Fruit fly (Drosophila melanogaster) whole organism, embryonic: Measurements from ENCODE around the gene P58IPK.

Experiments used
- Antp ChIP-seq: fragments of 200-800 bp; sonication (Bioruptor generic); optimal IDR thresholded peaks from 3 replicates; lab custom pipeline; 2016; ENCODE audit warnings: missing biosample characterization, missing genetic modification characterization
- Asciz ChIP-seq: fragments of 200-800 bp; sonication (Bioruptor generic); optimal IDR thresholded peaks from 2 replicates; lab custom pipeline; 2017; ENCODE audit warnings: missing biosample characterization, mild to moderate bottlenecking, missing genetic modification characterization, missing genetic modification reagents
- BtbVII ChIP-seq: fragments of 200-800 bp; sonication (Bioruptor generic); optimal IDR thresholded peaks from 3 replicates; lab custom pipeline; 2017; ENCODE audit warnings: missing biosample characterization, mild to moderate bottlenecking, missing genetic modification characterization
- C15 ChIP-seq: fragments of 200-800 bp; sonication (Bioruptor generic); IDR thresholded peaks from 3 replicates; pipeline ENCODE4 v1.3.6; 2022; ENCODE audit warnings: missing biosample characterization, missing genetic modification characterization
- CG11456 ChIP-seq: fragments of 200-800 bp; sonication (Bioruptor generic); IDR thresholded peaks from 3 replicates; pipeline ENCODE4 v1.3.6; 2022; ENCODE audit warnings: missing biosample characterization, missing genetic modification characterization
- CG13775 ChIP-seq: fragments of 200-800 bp; sonication (Bioruptor generic); optimal IDR thresholded peaks from 3 replicates; lab custom pipeline; 2017; ENCODE audit warnings: missing biosample characterization, mild to moderate bottlenecking, missing genetic modification characterization
- CG15514 ChIP-seq: fragments of 200-800 bp; sonication (Bioruptor generic); optimal IDR thresholded peaks from 3 replicates; lab custom pipeline; 2017; ENCODE audit warnings: missing biosample characterization, missing genetic modification characterization, mild to moderate bottlenecking, moderate library complexity, missing genetic modification reagents
- CG16863 ChIP-seq: fragments of 200-800 bp; sonication (Bioruptor generic); optimal IDR thresholded peaks from 3 replicates; lab custom pipeline; 2016; ENCODE audit warnings: missing biosample characterization, missing genetic modification characterization
- CG1832 ChIP-seq: fragments of 200-800 bp; sonication (Bioruptor generic); optimal IDR thresholded peaks from 2 replicates; lab custom pipeline; 2017; ENCODE audit warnings: missing biosample characterization, mild to moderate bottlenecking, missing genetic modification characterization, inconsistent platforms
- CG2120 ChIP-seq: fragments of 200-800 bp; sonication (Bioruptor generic); optimal IDR thresholded peaks from 3 replicates; lab custom pipeline; 2016; ENCODE audit warnings: missing biosample characterization, missing genetic modification characterization
- CG30020 ChIP-seq: fragments of 200-800 bp; optimal IDR thresholded peaks from 2 replicates; lab custom pipeline; 2019; ENCODE audit warnings: missing biosample characterization, mild to moderate bottlenecking, missing genetic modification characterization, moderate library complexity
- CG34224 ChIP-seq: fragments of 200-800 bp; sonication (Bioruptor generic); IDR thresholded peaks from 3 replicates; pipeline ENCODE4 v1.3.6; 2022; ENCODE audit warnings: missing biosample characterization, missing genetic modification characterization; ENCODE audit not compliant: partially characterized antibody
- CG4404 ChIP-seq: fragments of 200-800 bp; sonication (Bioruptor generic); IDR thresholded peaks from 2 replicates; pipeline ENCODE4 v1.3.6; 2022; ENCODE audit warnings: missing biosample characterization, missing genetic modification characterization
- CG4730 ChIP-seq: fragments of 200-800 bp; sonication (Bioruptor generic); IDR thresholded peaks from 2 replicates; pipeline ENCODE4 v1.3.6; 2022; ENCODE audit warnings: missing biosample characterization, missing genetic modification characterization
- CG6765 ChIP-seq: fragments of 200-800 bp; sonication (Bioruptor generic); optimal IDR thresholded peaks from 3 replicates; lab custom pipeline; 2017; ENCODE audit warnings: missing biosample characterization, mild to moderate bottlenecking, missing genetic modification characterization
- CG7271 ChIP-seq: fragments of 200-800 bp; sonication (Bioruptor generic); optimal IDR thresholded peaks from 2 replicates; lab custom pipeline; 2018; ENCODE audit warnings: missing biosample characterization, mild to moderate bottlenecking, missing genetic modification characterization, moderate library complexity
- CG7556 ChIP-seq: fragments of 200-800 bp; sonication (Bioruptor generic); optimal IDR thresholded peaks from 2 replicates; lab custom pipeline; 2017; ENCODE audit warnings: missing biosample characterization, mild to moderate bottlenecking, missing genetic modification characterization
- CG7839 ChIP-seq: fragments of 200-800 bp; sonication (Bioruptor generic); optimal IDR thresholded peaks from 3 replicates; lab custom pipeline; 2018; ENCODE audit warnings: missing biosample characterization, mild to moderate bottlenecking, missing genetic modification characterization, moderate library complexity
- CG8478 ChIP-seq: fragments of >200 bp; optimal IDR thresholded peaks from 2 replicates; lab custom pipeline; 2018
- CG9437 ChIP-seq: fragments of 200-800 bp; sonication (Bioruptor generic); optimal IDR thresholded peaks from 2 replicates; lab custom pipeline; 2018; ENCODE audit warnings: missing biosample characterization, mild to moderate bottlenecking, missing genetic modification characterization
- CrebB ChIP-seq: fragments of 200-800 bp; sonication (Bioruptor generic); optimal IDR thresholded peaks from 3 replicates; lab custom pipeline; 2018; ENCODE audit warnings: missing biosample characterization, mild to moderate bottlenecking, missing genetic modification characterization
- Dll ChIP-seq: fragments of 200-800 bp; sonication (Bioruptor generic); IDR thresholded peaks from 4 replicates; pipeline ENCODE4 v1.3.6; 2022; ENCODE audit warnings: missing biosample characterization, missing genetic modification characterization; ENCODE audit not compliant: partially characterized antibody
- Dp ChIP-seq: fragments of 200-800 bp; sonication (Bioruptor generic); optimal IDR thresholded peaks from 2 replicates; lab custom pipeline; 2018; ENCODE audit warnings: missing biosample characterization, mild to moderate bottlenecking, missing genetic modification characterization, moderate library complexity
- Elba2 ChIP-seq: fragments of 200-800 bp; sonication (Bioruptor generic); optimal IDR thresholded peaks from 3 replicates; lab custom pipeline; 2016; ENCODE audit warnings: missing biosample characterization, missing genetic modification characterization
- Lhr ChIP-seq: fragments of 200-800 bp; sonication (Bioruptor generic); optimal IDR thresholded peaks from 3 replicates; lab custom pipeline; 2017; ENCODE audit warnings: mild to moderate bottlenecking, missing biosample characterization, missing genetic modification reagents, missing genetic modification characterization
- MBD-R2 ChIP-seq: fragments of 200-800 bp; sonication (Bioruptor generic); IDR thresholded peaks from 2 replicates; pipeline ENCODE4 v1.3.6; 2022; ENCODE audit warnings: missing biosample characterization, missing genetic modification characterization
- Meics ChIP-seq: fragments of 200-800 bp; sonication (Bioruptor generic); optimal IDR thresholded peaks from 2 replicates; lab custom pipeline; 2017; ENCODE audit warnings: missing biosample characterization, mild to moderate bottlenecking, missing genetic modification characterization
- Mes4 ChIP-seq: fragments of 200-800 bp; sonication (Bioruptor generic); optimal IDR thresholded peaks from 2 replicates; lab custom pipeline; 2016; ENCODE audit warnings: missing biosample characterization, missing genetic modification characterization
- NC2β ChIP-seq: fragments of 200-800 bp; sonication (Bioruptor generic); optimal IDR thresholded peaks from 2 replicates; lab custom pipeline; 2016; ENCODE audit warnings: missing biosample characterization, missing genetic modification characterization
- Nf-YB ChIP-seq: fragments of 200-800 bp; sonication (Bioruptor generic); optimal IDR thresholded peaks from 3 replicates; lab custom pipeline; 2019; ENCODE audit warnings: missing biosample characterization, mild to moderate bottlenecking, missing genetic modification characterization, moderate library complexity
- Nf-YC ChIP-seq: fragments of 200-800 bp; optimal IDR thresholded peaks from 3 replicates; lab custom pipeline; 2019; ENCODE audit warnings: missing biosample characterization, mild to moderate bottlenecking, missing genetic modification characterization, moderate library complexity
- Side ChIP-seq: fragments of 200-800 bp; sonication (Bioruptor generic); optimal IDR thresholded peaks from 2 replicates; lab custom pipeline; 2016; ENCODE audit warnings: missing biosample characterization, missing genetic modification characterization
- Ssrp ChIP-seq: fragments of 200-800 bp; sonication (Bioruptor generic); optimal IDR thresholded peaks from 2 replicates; lab custom pipeline; 2018; ENCODE audit warnings: missing biosample characterization, mild to moderate bottlenecking, missing genetic modification characterization, moderate library complexity
- Trl ChIP-seq, 3 experiments: fragments of >200 bp in 2 of 3; fragments of 200-800 bp in 1 of 3; sonication (Bioruptor generic) in 1 of 3; optimal IDR thresholded peaks; 2 replicates in 1 of 3; 3 replicates in 2 of 3; lab custom pipeline; 2016 to 2017; ENCODE audit warnings: missing biosample characterization in 1 of 3, missing genetic modification characterization in 1 of 3
- Vsx1 ChIP-seq: fragments of 200-800 bp; sonication (Bioruptor generic); optimal IDR thresholded peaks from 2 replicates; lab custom pipeline; 2017; ENCODE audit warnings: missing biosample characterization, mild to moderate bottlenecking, missing genetic modification characterization, missing genetic modification reagents
- bbx ChIP-seq: fragments of 200-800 bp; sonication (Bioruptor generic); IDR thresholded peaks from 2 replicates; pipeline ENCODE4 v1.3.6; 2022; ENCODE audit warnings: missing biosample characterization, missing genetic modification characterization; ENCODE audit not compliant: partially characterized antibody
- corto ChIP-seq: fragments of 200-800 bp; sonication (Bioruptor generic); optimal IDR thresholded peaks from 2 replicates; lab custom pipeline; 2016; ENCODE audit warnings: missing biosample characterization, mild to moderate bottlenecking, missing genetic modification characterization, moderate library complexity
- en ChIP-seq: fragments of 200-800 bp; sonication (Bioruptor generic); optimal IDR thresholded peaks from 2 replicates; lab custom pipeline; 2016; ENCODE audit warnings: missing biosample characterization, missing genetic modification characterization
- eve ChIP-seq, 2 experiments: fragments of >200 bp; optimal IDR thresholded peaks; 2 replicates each; lab custom pipeline; 2017; ENCODE audit warnings: missing biosample characterization in 2 of 2, missing genetic modification characterization in 2 of 2
- exex ChIP-seq: fragments of 200-800 bp; sonication (Bioruptor generic); optimal IDR thresholded peaks from 4 replicates; lab custom pipeline; 2018; ENCODE audit warnings: missing biosample characterization, mild to moderate bottlenecking, missing genetic modification characterization, moderate library complexity
- lab ChIP-seq: fragments of 200-800 bp; sonication (Bioruptor generic); optimal IDR thresholded peaks from 3 replicates; lab custom pipeline; 2017; ENCODE audit warnings: missing biosample characterization, missing genetic modification characterization, mild to moderate bottlenecking, moderate library complexity, missing genetic modification reagents
- pb ChIP-seq: fragments of 200-800 bp; sonication (Bioruptor generic); optimal IDR thresholded peaks from 3 replicates; lab custom pipeline; 2016; ENCODE audit warnings: missing biosample characterization, missing genetic modification characterization
- pnt ChIP-seq: fragments of 200-800 bp; sonication (Bioruptor generic); optimal IDR thresholded peaks from 3 replicates; lab custom pipeline; 2016; ENCODE audit warnings: missing biosample characterization, missing genetic modification characterization
- pros ChIP-seq: fragments of 200-800 bp; sonication (Bioruptor generic); optimal IDR thresholded peaks from 3 replicates; lab custom pipeline; 2019; ENCODE audit warnings: missing biosample characterization, mild to moderate bottlenecking, missing genetic modification characterization, moderate library complexity
- ro ChIP-seq: fragments of 200-800 bp; sonication (Bioruptor generic); IDR thresholded peaks from 2 replicates; pipeline ENCODE4 v1.3.6; 2022; ENCODE audit warnings: missing biosample characterization, missing genetic modification characterization
- trh ChIP-seq: fragments of 200-800 bp; sonication (Bioruptor generic); optimal IDR thresholded peaks from 2 replicates; lab custom pipeline; 2016; ENCODE audit warnings: missing biosample characterization, missing genetic modification characterization
- unpg ChIP-seq: fragments of 200-800 bp; sonication (Bioruptor generic); optimal IDR thresholded peaks from 3 replicates; lab custom pipeline; 2018; ENCODE audit warnings: missing biosample characterization, mild to moderate bottlenecking, missing genetic modification characterization, moderate library complexity
- wdn ChIP-seq: fragments of 200-800 bp; sonication (Bioruptor generic); IDR thresholded peaks from 2 replicates; pipeline ENCODE4 v1.3.6; 2022; ENCODE audit warnings: missing biosample characterization, missing genetic modification characterization
- wor ChIP-seq: fragments of 200-800 bp; sonication (Bioruptor generic); IDR thresholded peaks from 2 replicates; pipeline ENCODE4 v1.3.6; 2022; ENCODE audit warnings: missing biosample characterization, missing genetic modification characterization

The P58IPK gene

dm6 chr3R:9543495-9544180 is 43.1 kb upstream of the P58IPK start (continued):
- no peak for TF ChIP-seq Dll (GFP tag; lab: Robert Waterston, UW)
- no peak for TF ChIP-seq Nf-YB (GFP tag; lab: Kevin White, UChicago)
- TF ChIP-seq pnt (GFP tag; lab: Kevin White, UChicago), result no peak
- no peak for TF ChIP-seq wdn (GFP tag; lab: Robert Waterston, UW)
- TF ChIP-seq NC2β, result no peak
- TF ChIP-seq unpg (GFP tag; lab: Kevin White, UChicago), result no peak
- no peak; the same call in 2 of the 3 replicates for TF ChIP-seq CG34224 (GFP tag; lab: Robert Waterston, UW)
- no peak for TF ChIP-seq Side
- TF ChIP-seq CG30020, result peak; percentile 78
- no peak for TF ChIP-seq Elba2
- TF ChIP-seq trh (GFP tag; lab: Kevin White, UChicago), result no peak
- no peak for TF ChIP-seq CG4730 (GFP tag; lab: Robert Waterston, UW)
- TF ChIP-seq Asciz (GFP tag; lab: Kevin White, UChicago), result no peak
- no peak for TF ChIP-seq Ssrp
- no peak for TF ChIP-seq CG7839
- TF ChIP-seq pros (GFP tag; lab: Kevin White, UChicago), result no peak
- TF ChIP-seq Trl (optimal IDR thresholded peaks at IDR 0.05; lab: Kevin White, UChicago), result peak; percentile 59 to 81
- no peak for TF ChIP-seq Trl (GFP tag; optimal IDR thresholded peaks at IDR 0.05; lab: Kevin White, UChicago)
- TF ChIP-seq Lhr (GFP tag; lab: Kevin White, UChicago), result peak; percentile 72
- no peak for TF ChIP-seq CG2120
- TF ChIP-seq Vsx1 (GFP tag; lab: Kevin White, UChicago), result no peak
- no peak for TF ChIP-seq Antp (GFP tag; lab: Kevin White, UChicago)
- TF ChIP-seq BtbVII (GFP tag; lab: Kevin White, UChicago), result no peak
- TF ChIP-seq pb (GFP tag; lab: Kevin White, UChicago), result no peak
- TF ChIP-seq CG7271 (tag; lab: Kevin White, UChicago), result no peak
- no peak for TF ChIP-seq corto (GFP tag; lab: Kevin White, UChicago)
- TF ChIP-seq Meics (GFP tag; lab: Kevin White, UChicago), result no peak
- no peak for TF ChIP-seq MBD-R2 (GFP tag; lab: Robert Waterston, UW)
- TF ChIP-seq CG8478 (lab: Kevin White, UChicago), result no peak
- TF ChIP-seq CG9437, result peak; percentile 99
- TF ChIP-seq exex (tag; lab: Kevin White, UChicago), result no peak
- TF ChIP-seq CG11456 (GFP tag; lab: Robert Waterston, UW), result no peak
- peak in 1 of 2 experiments; percentile 72 for TF ChIP-seq eve (GFP tag; optimal IDR thresholded peaks at IDR 0.05; lab: Kevin White, UChicago)
- no peak for TF ChIP-seq C15
- TF ChIP-seq ro (GFP tag; lab: Robert Waterston, UW), result no peak
- no peak for TF ChIP-seq CG16863 (GFP tag; lab: Kevin White, UChicago)
- peak; percentile 70 for TF ChIP-seq CG15514 (GFP tag; lab: Kevin White, UChicago)
- TF ChIP-seq Mes4, result no peak
- no peak for TF ChIP-seq en (GFP tag; lab: Kevin White, UChicago)
- TF ChIP-seq CG1832 (GFP tag; lab: Kevin White, UChicago), result no peak
- no peak for TF ChIP-seq Nf-YC (tag; lab: Kevin White, UChicago)
- TF ChIP-seq CG7556 (GFP tag; lab: Kevin White, UChicago), result no peak
- TF ChIP-seq CrebB (tag; lab: Kevin White, UChicago), result no peak
- no peak for TF ChIP-seq CG13775
- TF ChIP-seq CG6765 (GFP tag; lab: Kevin White, UChicago), result no peak
- TF ChIP-seq bbx, result no peak
- TF ChIP-seq lab (GFP tag; lab: Kevin White, UChicago), result no peak
- TF ChIP-seq CG4404 (GFP tag; lab: Robert Waterston, UW), result no peak
- no peak for TF ChIP-seq wor
- TF ChIP-seq Dp (GFP tag; lab: Kevin White, UChicago), result no peak
- TF ChIP-seq, all 482 proteins: peak for 28
